Worm (Caenorhabditis elegans) whole organism, young adult: ENCODE measurements around the gene F54B11.8.

Experiments used
- ama-1 ChIP-seq, 3 experiments: fragments of 150-350 bp in 1 of 3; sonication (generic microtip) in 2 of 3; optimal IDR thresholded peaks; 2 replicates each; lab custom pipeline; 2014 to 2018; ENCODE audit warnings: missing biosample characterization in 2 of 3, missing genetic modification characterization in 2 of 3, missing genetic modification reagents in 2 of 3
- madf-3 ChIP-seq: fragments of 200-800 bp; sonication (Bioruptor generic); IDR thresholded peaks from 2 replicates; pipeline ENCODE4 v1.3.6; 2022; ENCODE audit warnings: missing genetic modification reagents, missing genetic modification characterization, missing compliant biosample characterization

- TF ChIP-seq ama-1 (optimal IDR thresholded peaks at IDR 0.05; lab: Kevin White, UChicago) (no peak), ama-1 (GFP tag; optimal IDR thresholded peaks at IDR 0.05; lab: Kevin White, UChicago) (no peak), madf-3 (GFP tag; lab: Robert Waterston, UW) (no peak)
Measured at ce11 chrX:13603826-13604225, at the start of gene F54B11.8.
